Fruit fly (Drosophila melanogaster) Kc167 (cell line): ENCODE results near the gene CG6168.

Experiments
- Myc ChIP-seq: fragments of >200 bp; optimal IDR thresholded peaks from 2 replicates; lab custom pipeline; 2017; ENCODE audit warnings: missing external identifiers
- Sin3A ChIP-seq: fragments of >200 bp; optimal IDR thresholded peaks from 2 replicates; lab custom pipeline; 2018; ENCODE audit warnings: missing external identifiers
- h ChIP-seq: fragments of >200 bp; optimal IDR thresholded peaks from 3 replicates; lab custom pipeline; 2018; ENCODE audit warnings: missing external identifiers
- insv ChIP-seq: fragments of >200 bp; optimal IDR thresholded peaks from 3 replicates; lab custom pipeline; 2018; ENCODE audit warnings: missing external identifiers
- psq ChIP-seq: fragments of >200 bp; optimal IDR thresholded peaks from 2 replicates; lab custom pipeline; 2017; ENCODE audit warnings: missing external identifiers
- ttk ChIP-seq: sonication (Bioruptor generic); optimal IDR thresholded peaks from 2 replicates; lab custom pipeline; 2017; ENCODE audit warnings: missing external identifiers

CG6168 gene

DNA sequence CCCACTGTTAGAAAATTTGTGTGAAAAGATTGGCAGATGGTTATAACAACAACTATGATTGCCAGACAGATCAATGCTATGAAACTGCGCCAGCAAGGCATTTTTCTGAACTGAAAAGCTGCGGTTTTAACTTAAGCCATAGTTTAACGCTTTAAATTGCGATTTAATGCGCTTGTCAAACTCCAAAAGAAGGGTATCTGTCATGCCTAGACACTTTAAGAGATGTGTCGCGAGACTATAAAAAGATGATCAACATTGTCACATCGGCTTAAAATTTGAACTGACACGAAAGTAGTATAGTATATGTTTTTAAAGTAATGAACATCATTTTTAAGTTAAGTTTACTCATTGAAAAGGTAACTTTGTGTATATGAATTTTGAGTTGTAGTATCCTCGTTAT lies at the start of gene CG6168:
CG6168 (minus strand) TSS at position 101 of the 400 bp plus-strand sequence.
- TF ChIP-seq psq (lab: Kevin White, UChicago) (no peak), ttk (lab: Kevin White, UChicago) (no peak), Myc (lab: Kevin White, UChicago) (no peak), Sin3A (lab: Kevin White, UChicago) (no peak), insv (lab: Kevin White, UChicago) (no peak), h (lab: Kevin White, UChicago) (no peak)

DNA sequence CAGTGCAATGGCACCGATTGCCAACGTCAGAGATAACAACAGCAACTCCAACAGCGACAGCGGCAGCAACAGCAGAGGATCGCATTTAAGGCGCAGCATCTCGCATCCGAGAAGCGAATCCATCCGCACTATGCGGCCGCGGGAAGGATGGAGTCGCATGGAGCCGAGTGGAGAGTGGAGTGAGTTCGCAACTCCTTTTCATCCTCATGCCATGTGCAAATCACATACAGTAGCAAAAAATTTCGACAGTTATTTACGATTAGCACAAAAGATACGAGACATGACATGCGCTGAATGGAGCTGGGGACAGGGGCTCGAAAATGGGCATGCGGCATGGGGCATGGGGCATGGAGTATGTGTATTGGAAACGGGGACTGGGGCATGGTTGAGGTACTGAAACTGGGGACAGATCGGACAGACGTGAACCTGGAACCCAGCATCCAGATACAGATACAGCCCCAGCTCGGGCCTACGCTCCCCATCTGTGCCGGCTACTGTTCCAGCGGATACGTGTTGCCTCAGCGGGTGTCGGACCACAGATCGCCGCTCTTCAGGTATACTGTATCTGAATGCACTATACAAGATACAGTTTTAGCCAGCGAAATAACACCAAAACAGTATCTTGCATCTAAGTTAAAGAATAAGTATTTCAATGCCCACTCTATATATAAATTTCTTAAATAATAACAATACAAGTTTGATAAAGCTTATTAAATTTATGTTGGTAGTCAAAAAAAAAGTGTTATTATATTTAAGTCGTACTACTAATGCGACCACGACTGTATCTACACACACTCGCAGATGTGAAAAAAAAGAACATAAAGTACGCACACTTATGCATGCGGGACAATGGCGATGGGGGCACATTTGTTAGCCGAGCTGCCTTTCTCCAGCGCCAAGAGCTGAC lies 48.5 kb upstream of the CG6168 start:
- no peak for TF ChIP-seq ttk (lab: Kevin White, UChicago)

DNA sequence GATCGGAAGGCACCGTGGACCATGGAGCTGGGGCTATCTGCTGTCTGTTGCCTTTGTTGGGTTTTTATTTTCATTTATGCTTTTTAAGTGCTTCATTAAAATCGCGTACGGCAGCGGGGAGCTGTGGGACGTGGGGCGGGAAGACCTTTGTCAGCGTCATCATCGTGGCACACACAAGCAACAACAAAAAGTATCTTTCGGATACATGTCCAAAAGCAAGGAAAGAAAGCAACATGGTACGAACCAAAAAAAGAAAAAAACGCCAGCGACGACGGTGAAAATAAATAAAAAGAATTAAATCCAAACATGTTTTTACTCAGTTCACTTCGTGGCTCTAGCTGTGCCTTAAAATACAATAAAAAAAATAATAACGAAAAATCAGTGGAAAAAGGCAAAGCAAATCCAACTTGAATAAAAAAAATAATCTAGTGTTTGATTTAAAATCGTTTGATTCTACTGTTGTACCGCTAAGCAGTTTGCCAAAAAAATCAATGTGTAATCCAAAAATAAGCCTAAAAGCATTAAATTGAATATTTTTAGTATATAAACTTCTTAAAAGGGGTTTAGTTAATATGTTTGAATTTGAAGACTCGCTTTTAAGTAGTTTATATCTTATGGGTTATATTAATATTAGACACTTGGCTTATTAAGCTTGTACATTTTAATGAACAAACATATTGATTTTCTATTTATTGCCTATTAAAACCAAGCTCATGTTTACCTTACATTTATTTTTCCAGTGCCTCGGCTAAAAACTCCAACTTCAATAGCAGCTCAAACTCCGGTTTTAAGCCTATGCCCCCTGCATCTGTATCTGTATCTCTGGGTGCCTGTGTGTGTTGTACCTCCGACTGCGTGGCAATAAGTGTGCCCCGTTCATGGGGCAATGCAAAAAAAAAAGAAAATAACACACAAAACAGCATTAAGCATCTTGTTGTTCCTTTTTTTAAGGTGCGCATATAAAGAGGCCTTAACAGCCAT lies 47.1 kb upstream of the CG6168 start:
- TF ChIP-seq psq (lab: Kevin White, UChicago) (no peak), Sin3A (lab: Kevin White, UChicago) (no peak), insv (lab: Kevin White, UChicago) (no peak), h (lab: Kevin White, UChicago) (no peak), ttk (lab: Kevin White, UChicago) (no peak), Myc (lab: Kevin White, UChicago) (no peak)

DNA sequence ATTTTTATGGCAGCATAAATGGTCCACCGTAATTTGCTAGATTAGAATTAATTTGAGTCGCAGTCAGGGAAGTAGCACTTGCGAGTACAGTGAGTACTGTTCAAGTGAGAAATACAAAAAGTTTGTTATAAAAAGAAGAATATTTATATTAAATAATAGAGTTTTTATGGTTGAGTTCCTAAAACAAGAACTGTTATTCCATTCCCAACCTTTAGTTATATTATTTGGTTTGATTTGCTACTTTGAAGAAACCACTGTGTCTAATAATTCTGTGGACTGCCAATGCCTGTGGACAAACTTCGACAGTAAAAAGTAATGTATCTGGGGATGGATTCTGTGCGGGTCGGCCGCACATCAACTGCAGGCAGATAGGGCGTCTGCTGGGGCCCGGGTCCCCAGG lies 46.3 kb upstream of the CG6168 start:
- TF ChIP-seq Myc (lab: Kevin White, UChicago) (no peak), insv (lab: Kevin White, UChicago) (no peak), psq (lab: Kevin White, UChicago) (no peak), ttk (lab: Kevin White, UChicago) (no peak), h (lab: Kevin White, UChicago) (no peak), Sin3A (lab: Kevin White, UChicago) (no peak)

DNA sequence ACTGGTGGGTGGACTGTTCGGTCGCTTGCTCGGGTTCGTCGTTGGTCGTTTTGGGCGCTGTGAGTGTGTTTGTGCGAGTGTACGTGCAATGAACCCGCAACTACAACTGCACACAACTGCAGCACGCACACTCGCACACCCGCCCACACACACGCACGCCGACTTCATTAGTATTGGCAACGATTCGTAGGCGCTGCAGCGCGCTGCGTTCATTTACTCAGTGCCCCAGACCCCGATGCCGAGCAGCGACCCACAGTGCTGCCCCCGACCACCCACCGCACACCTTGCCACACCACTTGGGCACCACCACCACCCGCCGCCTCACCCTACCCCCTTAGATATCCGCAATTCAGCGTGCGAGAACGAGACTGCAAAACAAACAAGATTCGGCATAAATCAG lies 44.9 kb upstream of the CG6168 start:
- no peak for TF ChIP-seq ttk (lab: Kevin White, UChicago)

DNA sequence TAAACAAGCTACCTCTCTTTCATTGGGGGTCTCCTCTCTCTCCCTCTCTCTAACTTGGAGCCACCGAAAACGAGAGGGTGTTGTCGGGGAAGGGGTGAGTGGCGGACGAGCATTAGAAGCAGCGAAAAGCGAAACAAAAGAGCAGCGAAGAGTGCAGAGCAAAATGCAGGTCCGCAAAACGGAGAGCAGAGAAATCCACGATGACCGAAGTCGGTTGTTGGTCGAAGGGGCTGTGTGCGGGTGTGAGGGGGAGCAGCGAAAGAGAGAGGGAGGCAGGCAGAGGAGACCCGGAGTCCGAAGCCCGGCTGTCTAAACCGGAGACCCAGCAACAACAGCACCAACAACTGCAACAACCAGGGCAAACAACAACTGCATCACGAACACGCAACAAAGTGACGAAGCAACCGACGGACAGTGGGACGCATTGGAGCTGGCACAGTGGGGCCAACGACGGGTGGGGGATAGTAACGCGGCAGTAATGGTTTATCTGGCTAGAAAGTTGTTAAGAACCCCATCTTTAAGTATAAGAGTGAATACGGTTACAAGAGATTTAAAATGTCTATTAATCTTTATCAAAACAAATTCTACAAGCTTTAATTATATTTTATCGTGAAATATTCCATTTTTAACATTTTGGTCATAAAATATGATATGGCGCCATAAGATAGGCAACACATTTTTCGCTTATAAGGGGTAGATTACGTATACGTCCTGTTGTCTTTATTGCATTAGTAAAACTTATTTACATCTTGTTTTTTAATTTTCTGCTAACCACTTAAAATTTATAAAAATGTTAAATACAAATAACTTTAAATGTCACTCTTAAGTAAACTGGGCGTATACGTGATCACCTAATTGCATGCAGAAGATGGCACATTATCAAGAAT lies 44.2 kb upstream of the CG6168 start:
- TF ChIP-seq h (lab: Kevin White, UChicago) (no peak), insv (lab: Kevin White, UChicago) (no peak)

DNA sequence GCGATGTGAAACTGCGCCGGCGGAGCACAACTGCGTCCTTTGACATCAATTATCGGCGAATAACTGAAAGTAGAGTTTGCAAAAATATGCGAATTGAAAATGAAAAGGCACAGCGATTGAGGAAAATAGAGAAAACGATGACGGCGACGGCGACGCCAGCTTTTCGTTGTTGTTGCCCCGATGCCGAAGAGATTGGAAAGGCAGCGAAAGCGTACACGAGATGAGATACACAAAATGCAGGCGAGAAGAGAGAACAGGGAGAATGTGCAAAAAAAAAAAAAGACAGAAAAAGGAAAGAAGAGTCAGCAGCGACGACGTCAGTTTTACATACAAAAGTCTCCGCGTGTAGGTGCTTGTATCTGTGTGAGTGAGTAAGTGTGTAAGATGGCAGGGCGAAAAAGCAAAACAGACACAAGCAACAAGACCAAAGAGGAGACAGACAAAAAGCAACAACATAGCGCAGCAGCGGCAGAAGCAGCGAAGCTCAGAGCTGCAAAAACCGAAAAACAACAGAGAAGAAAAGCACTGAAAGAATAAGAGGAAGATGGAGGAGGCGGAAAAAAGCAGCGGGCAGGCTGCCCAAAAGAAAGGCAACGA lies 43.4 kb upstream of the CG6168 start, which contains the start of gene CG6163:
CG6163 (minus strand) TSS at position 51 of the 597 bp plus-strand sequence.
- TF ChIP-seq ttk (lab: Kevin White, UChicago) (no peak), Sin3A (lab: Kevin White, UChicago) (no peak), h (lab: Kevin White, UChicago) (no peak), Myc (lab: Kevin White, UChicago) (no peak), psq (lab: Kevin White, UChicago) (peak; percentile 63)

DNA sequence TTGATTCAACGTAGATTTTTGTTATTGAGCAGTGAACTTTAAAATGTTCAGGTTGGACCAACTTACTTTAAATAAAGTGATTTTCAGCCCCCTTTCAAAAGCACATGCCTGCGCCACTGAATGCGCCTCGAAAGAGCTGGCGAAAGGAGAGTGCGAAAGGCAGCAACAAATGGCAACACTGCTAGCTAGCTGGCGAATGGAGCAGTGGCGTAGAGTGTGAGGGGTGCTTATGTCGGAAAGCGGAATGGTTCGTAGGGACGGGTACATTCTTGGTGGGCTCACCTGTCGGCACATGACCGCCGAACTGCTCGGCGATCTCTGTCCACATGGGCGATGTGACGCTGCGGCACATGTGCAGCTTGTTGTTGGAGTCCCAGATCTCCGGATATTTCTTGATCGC lies 42.8 kb upstream of the CG6168 start:
- no peak for TF ChIP-seq ttk (lab: Kevin White, UChicago)
- no peak for TF ChIP-seq Myc (lab: Kevin White, UChicago)
- no peak for TF ChIP-seq insv (lab: Kevin White, UChicago)
- TF ChIP-seq h (lab: Kevin White, UChicago), result no peak
- no peak for TF ChIP-seq Sin3A (lab: Kevin White, UChicago)
- TF ChIP-seq psq (lab: Kevin White, UChicago), result no peak

DNA sequence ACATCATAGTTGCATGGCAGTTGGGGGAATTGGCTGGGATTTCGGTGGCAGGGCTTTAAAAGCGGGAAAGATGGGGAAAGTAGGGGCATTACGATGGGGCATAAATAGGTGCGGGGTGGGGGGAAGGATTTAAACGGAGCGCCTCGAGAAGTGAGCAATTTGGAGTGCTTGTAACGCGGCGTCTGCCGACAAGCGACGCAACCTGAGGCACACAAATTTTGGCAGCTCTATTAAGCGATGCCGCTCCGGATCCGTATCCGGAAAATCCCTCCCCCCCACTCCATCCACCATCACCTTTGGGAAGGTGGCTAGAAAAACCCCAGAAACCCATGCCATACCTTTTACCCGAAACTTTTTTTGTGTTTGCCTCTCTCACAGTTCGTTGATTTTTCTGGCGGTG lies 38.1 kb upstream of the CG6168 start:
- no peak for TF ChIP-seq ttk (lab: Kevin White, UChicago)
- no peak for TF ChIP-seq h (lab: Kevin White, UChicago)
- TF ChIP-seq Myc (lab: Kevin White, UChicago), result no peak
- TF ChIP-seq Sin3A (lab: Kevin White, UChicago), result no peak
- TF ChIP-seq psq (lab: Kevin White, UChicago), result no peak

DNA sequence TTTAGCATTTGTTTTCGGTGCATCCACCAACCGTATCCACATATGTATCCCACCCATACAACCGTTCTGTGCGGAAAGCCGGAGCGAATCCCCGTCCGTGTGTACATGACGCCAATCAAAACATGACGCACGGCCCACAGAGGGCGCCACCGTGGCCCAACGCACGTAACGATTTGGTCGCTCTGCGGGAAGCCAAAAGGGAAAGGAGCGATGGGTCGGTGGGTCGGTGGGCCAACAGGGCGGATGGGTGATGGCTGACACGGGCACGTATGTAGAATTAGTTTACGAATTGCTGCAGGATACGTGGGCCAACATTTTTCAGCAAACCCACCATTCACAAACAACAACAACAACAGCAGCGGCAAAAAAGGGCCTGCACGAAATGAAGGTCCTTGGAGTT lies 37.2 kb upstream of the CG6168 start:
- TF ChIP-seq h (lab: Kevin White, UChicago), result no peak
- no peak for TF ChIP-seq ttk (lab: Kevin White, UChicago)
- no peak for TF ChIP-seq Sin3A (lab: Kevin White, UChicago)
- TF ChIP-seq psq (lab: Kevin White, UChicago), result no peak
- TF ChIP-seq Myc (lab: Kevin White, UChicago), result no peak
- no peak for TF ChIP-seq insv (lab: Kevin White, UChicago)
